Fruit fly (Drosophila melanogaster) whole organism, embryonic: ENCODE results near the gene Liprin-alpha.

Experiments used
- ATbp ChIP-seq: fragments of 200-800 bp; sonication (Bioruptor generic); optimal IDR thresholded peaks from 2 replicates; lab custom pipeline; 2017; ENCODE audit warnings: missing biosample characterization, mild to moderate bottlenecking, missing genetic modification characterization, missing genetic modification reagents
- Awh ChIP-seq: fragments of 200-800 bp; sonication (Bioruptor generic); IDR thresholded peaks from 2 replicates; pipeline ENCODE4, ENCODE4 v1.3.6; 2022; ENCODE audit warnings: missing biosample characterization, missing genetic modification characterization
- Bteb2 ChIP-seq: fragments of 200-800 bp; sonication (Bioruptor generic); optimal IDR thresholded peaks from 2 replicates; lab custom pipeline; 2016; ENCODE audit warnings: missing biosample characterization, missing genetic modification characterization
- CG10543 ChIP-seq: fragments of 200-800 bp; sonication (Bioruptor generic); optimal IDR thresholded peaks from 3 replicates; lab custom pipeline; 2017; ENCODE audit warnings: missing biosample characterization, mild to moderate bottlenecking, missing genetic modification characterization, moderate library complexity
- CG11398 ChIP-seq: fragments of 200-800 bp; sonication (Bioruptor generic); optimal IDR thresholded peaks from 2 replicates; lab custom pipeline; 2016; ENCODE audit warnings: missing biosample characterization, missing genetic modification characterization
- CG1529 ChIP-seq: fragments of 200-800 bp; sonication (Bioruptor generic); optimal IDR thresholded peaks from 3 replicates; lab custom pipeline; 2018; ENCODE audit warnings: missing biosample characterization, missing genetic modification characterization
- CG15479 ChIP-seq: fragments of 200-800 bp; sonication (Bioruptor generic); optimal IDR thresholded peaks from 3 replicates; lab custom pipeline; 2019; ENCODE audit warnings: missing biosample characterization, mild to moderate bottlenecking, missing genetic modification characterization, moderate library complexity
- CG15514 ChIP-seq: fragments of 200-800 bp; sonication (Bioruptor generic); optimal IDR thresholded peaks from 3 replicates; lab custom pipeline; 2017; ENCODE audit warnings: missing biosample characterization, missing genetic modification characterization, mild to moderate bottlenecking, moderate library complexity, missing genetic modification reagents
- CG30431 ChIP-seq: fragments of 200-800 bp; sonication (Bioruptor generic); optimal IDR thresholded peaks from 2 replicates; lab custom pipeline; 2017; ENCODE audit warnings: missing biosample characterization, missing genetic modification characterization
- CG3065 ChIP-seq: fragments of 200-800 bp; sonication (Bioruptor generic); optimal IDR thresholded peaks from 2 replicates; lab custom pipeline; 2016; ENCODE audit warnings: missing biosample characterization, missing genetic modification characterization
- CG42726 ChIP-seq: fragments of 200-800 bp; sonication (Bioruptor generic); IDR thresholded peaks from 2 replicates; pipeline ENCODE4 v1.3.6; 2022; ENCODE audit warnings: missing biosample characterization, missing genetic modification characterization; ENCODE audit not compliant: partially characterized antibody
- CG4617 ChIP-seq: fragments of 200-800 bp; sonication (Bioruptor generic); optimal IDR thresholded peaks from 3 replicates; lab custom pipeline; 2016; ENCODE audit warnings: missing biosample characterization, missing genetic modification characterization, borderline replicate concordance
- CG6254 ChIP-seq: fragments of 200-800 bp; sonication (Bioruptor generic); optimal IDR thresholded peaks from 3 replicates; lab custom pipeline; 2017; ENCODE audit warnings: mild to moderate bottlenecking, missing biosample characterization, missing genetic modification reagents, missing genetic modification characterization
- CG7357 ChIP-seq: fragments of 200-800 bp; sonication (Bioruptor generic); IDR thresholded peaks from 3 replicates; pipeline ENCODE4 v1.3.6; 2022; ENCODE audit warnings: missing biosample characterization, missing genetic modification characterization
- CG7963 ChIP-seq: fragments of 200-800 bp; sonication (Bioruptor generic); IDR thresholded peaks from 3 replicates; pipeline ENCODE4 v1.3.6; 2022; ENCODE audit warnings: missing biosample characterization, missing genetic modification characterization; ENCODE audit not compliant: partially characterized antibody
- CG7987 ChIP-seq: fragments of 200-800 bp; sonication (Bioruptor generic); optimal IDR thresholded peaks from 2 replicates; lab custom pipeline; 2018; ENCODE audit warnings: missing biosample characterization, mild to moderate bottlenecking, missing genetic modification characterization, moderate library complexity
- CG8388 ChIP-seq: fragments of 200-800 bp; sonication (Bioruptor generic); optimal IDR thresholded peaks from 2 replicates; lab custom pipeline; 2019; ENCODE audit warnings: missing biosample characterization, mild to moderate bottlenecking, missing genetic modification characterization, moderate library complexity
- CG8478 ChIP-seq: fragments of >200 bp; optimal IDR thresholded peaks from 2 replicates; lab custom pipeline; 2018
- CG9797 ChIP-seq: fragments of 200-800 bp; sonication (Bioruptor generic); optimal IDR thresholded peaks from 3 replicates; lab custom pipeline; 2018; ENCODE audit warnings: missing biosample characterization, mild to moderate bottlenecking, missing genetic modification characterization
- Doc2 ChIP-seq: fragments of 200-800 bp; sonication (Bioruptor generic); IDR thresholded peaks from 2 replicates; pipeline ENCODE4 v1.3.6; 2022; ENCODE audit warnings: missing biosample characterization, missing genetic modification characterization
- GATAe ChIP-seq: fragments of 200-800 bp; sonication (Bioruptor generic); conservative IDR thresholded peaks from 2 replicates; pipeline ENCODE4 v1.3.6; 2022; ENCODE audit warnings: missing biosample characterization, missing genetic modification characterization
- HmgZ ChIP-seq: fragments of 200-800 bp; sonication (Bioruptor generic); optimal IDR thresholded peaks from 2 replicates; lab custom pipeline; 2018; ENCODE audit warnings: missing biosample characterization, mild to moderate bottlenecking, missing genetic modification characterization
- Hr78 ChIP-seq, 2 experiments: fragments of 200-800 bp in 1 of 2; fragments of >200 bp in 1 of 2; sonication (Bioruptor generic) in 1 of 2; optimal IDR thresholded peaks; 2 replicates each; lab custom pipeline; 2017 to 2019; ENCODE audit warnings: missing biosample characterization in 2 of 2, missing genetic modification characterization in 2 of 2, mild to moderate bottlenecking in 1 of 2, moderate library complexity in 1 of 2
- MESR4 ChIP-seq: fragments of 200-800 bp; sonication (Bioruptor generic); optimal IDR thresholded peaks from 2 replicates; lab custom pipeline; 2018; ENCODE audit warnings: missing biosample characterization, mild to moderate bottlenecking, missing genetic modification characterization, moderate library complexity
- NFAT ChIP-seq: fragments of 200-800 bp; sonication (Bioruptor generic); IDR thresholded peaks from 2 replicates; pipeline ENCODE4 v1.3.6; 2022; ENCODE audit warnings: missing biosample characterization, missing genetic modification characterization
- Opbp ChIP-seq: fragments of 200-800 bp; sonication (Bioruptor generic); IDR thresholded peaks from 3 replicates; pipeline ENCODE4 v1.3.6; 2022; ENCODE audit warnings: missing biosample characterization, missing genetic modification characterization; ENCODE audit not compliant: partially characterized antibody
- Sin3A ChIP-seq: fragments of >200 bp; optimal IDR thresholded peaks from 2 replicates; lab custom pipeline; 2018
- Sox100B ChIP-seq: fragments of 200-800 bp; sonication (Bioruptor generic); optimal IDR thresholded peaks from 3 replicates; lab custom pipeline; 2018; ENCODE audit warnings: missing biosample characterization, mild to moderate bottlenecking, missing genetic modification characterization
- bbx ChIP-seq: fragments of 200-800 bp; sonication (Bioruptor generic); IDR thresholded peaks from 2 replicates; pipeline ENCODE4 v1.3.6; 2022; ENCODE audit warnings: missing biosample characterization, missing genetic modification characterization; ENCODE audit not compliant: partially characterized antibody
- cato ChIP-seq: fragments of 200-800 bp; sonication (Bioruptor generic); optimal IDR thresholded peaks from 2 replicates; lab custom pipeline; 2016; ENCODE audit warnings: missing biosample characterization, missing genetic modification characterization, borderline replicate concordance
- chinmo ChIP-seq: fragments of 200-800 bp; sonication (Bioruptor generic); IDR thresholded peaks from 4 replicates; pipeline ENCODE4 v1.3.6; 2022; ENCODE audit warnings: missing biosample characterization, missing genetic modification characterization; ENCODE audit not compliant: partially characterized antibody
- chm ChIP-seq: fragments of 200-800 bp; sonication (Bioruptor generic); IDR thresholded peaks from 2 replicates; pipeline ENCODE4 v1.3.6; 2022; ENCODE audit warnings: missing biosample characterization, missing genetic modification characterization
- ci ChIP-seq: fragments of 200-800 bp; sonication (Bioruptor generic); IDR thresholded peaks from 3 replicates; pipeline ENCODE4 v1.3.6; 2022; ENCODE audit warnings: missing biosample characterization, missing genetic modification characterization
- disco-r ChIP-seq: fragments of 200-800 bp; sonication (Bioruptor generic); optimal IDR thresholded peaks from 2 replicates; lab custom pipeline; 2016; ENCODE audit warnings: missing biosample characterization, missing genetic modification characterization
- eve ChIP-seq, 2 experiments: fragments of >200 bp; optimal IDR thresholded peaks; 2 replicates each; lab custom pipeline; 2017; ENCODE audit warnings: missing biosample characterization in 2 of 2, missing genetic modification characterization in 2 of 2
- gfzf ChIP-seq: fragments of 200-800 bp; sonication (Bioruptor generic); optimal IDR thresholded peaks from 2 replicates; lab custom pipeline; 2016; ENCODE audit warnings: missing biosample characterization, mild to moderate bottlenecking, missing genetic modification characterization, moderate library complexity
- gt ChIP-seq: fragments of 200-800 bp; sonication (Bioruptor generic); IDR thresholded peaks from 2 replicates; pipeline ENCODE4 v1.3.6; 2022; ENCODE audit warnings: missing biosample characterization, missing genetic modification characterization
- insv ChIP-seq, 2 experiments: fragments of 200-800 bp; sonication (Bioruptor generic); optimal IDR thresholded peaks; 3 replicates each; lab custom pipeline; 2016 to 2018; ENCODE audit warnings: missing biosample characterization in 2 of 2, missing genetic modification characterization in 2 of 2
- lola ChIP-seq, 3 experiments: fragments of >200 bp in 2 of 3; fragments of 200-800 bp in 1 of 3; sonication (Bioruptor generic) in 1 of 3; optimal IDR thresholded peaks; 2 replicates each; lab custom pipeline; 2017 to 2019; ENCODE audit warnings: missing biosample characterization in 3 of 3, missing genetic modification characterization in 3 of 3, mild to moderate bottlenecking in 1 of 3, moderate library complexity in 1 of 3
- p53 ChIP-seq: fragments of 200-800 bp; sonication (Bioruptor generic); optimal IDR thresholded peaks from 2 replicates; lab custom pipeline; 2016; ENCODE audit warnings: missing biosample characterization, missing genetic modification characterization
- phol ChIP-seq: fragments of 200-800 bp; sonication (Bioruptor generic); optimal IDR thresholded peaks from 3 replicates; lab custom pipeline; 2018; ENCODE audit warnings: missing biosample characterization, mild to moderate bottlenecking, missing genetic modification characterization, moderate library complexity
- pzg ChIP-seq: fragments of 200-800 bp; sonication (Bioruptor generic); optimal IDR thresholded peaks from 3 replicates; lab custom pipeline; 2018; ENCODE audit warnings: missing biosample characterization, mild to moderate bottlenecking, missing genetic modification characterization, moderate library complexity
- sd ChIP-seq: fragments of 200-800 bp; sonication (Bioruptor generic); optimal IDR thresholded peaks from 3 replicates; lab custom pipeline; 2018; ENCODE audit warnings: missing biosample characterization, mild to moderate bottlenecking, missing genetic modification characterization, moderate library complexity
- sens ChIP-seq: fragments of 200-800 bp; sonication (Bioruptor generic); peaks from one replicate; lab custom pipeline; 2016; ENCODE audit warnings: missing biosample characterization, missing genetic modification characterization
- stc ChIP-seq: fragments of 200-800 bp; sonication (Bioruptor generic); IDR thresholded peaks from 2 replicates; pipeline ENCODE4 v1.3.6; 2022; ENCODE audit warnings: missing biosample characterization, missing genetic modification characterization
- tap ChIP-seq: fragments of 200-800 bp; optimal IDR thresholded peaks from 3 replicates; lab custom pipeline; 2019; ENCODE audit warnings: missing biosample characterization, mild to moderate bottlenecking, missing genetic modification characterization, moderate library complexity
- wor ChIP-seq: fragments of 200-800 bp; sonication (Bioruptor generic); IDR thresholded peaks from 2 replicates; pipeline ENCODE4 v1.3.6; 2022; ENCODE audit warnings: missing biosample characterization, missing genetic modification characterization
- zen ChIP-seq: fragments of 200-800 bp; sonication (Bioruptor generic); optimal IDR thresholded peaks from 3 replicates; lab custom pipeline; 2018; ENCODE audit warnings: missing biosample characterization, mild to moderate bottlenecking, missing genetic modification characterization, moderate library complexity

The Liprin-alpha gene

dm6 chr2L:6723750-6724503, at the start of gene Liprin-alpha:
Liprin-alpha (plus strand) TSS chr2L:6723903.
- TF ChIP-seq sd (peak; percentile 99), CG3065 (GFP tag; lab: Kevin White, UChicago) (no peak), NFAT (GFP tag; lab: Robert Waterston, UW) (no peak), CG8388 (GFP tag; lab: Kevin White, UChicago) (no peak), CG15479 (GFP tag; lab: Kevin White, UChicago) (peak; percentile 82), cato (GFP tag; lab: Kevin White, UChicago) (no peak), gt (no peak), ci (GFP tag; lab: Robert Waterston, UW) (no peak), phol (tag; lab: Kevin White, UChicago) (peak; percentile 2), CG4617 (GFP tag; lab: Kevin White, UChicago) (peak; percentile 80), CG7987 (GFP tag; lab: Kevin White, UChicago) (no peak), disco-r (GFP tag; lab: Kevin White, UChicago) (no peak), CG11398 (GFP tag; lab: Kevin White, UChicago) (no peak), MESR4 (GFP tag; lab: Kevin White, UChicago) (peak; percentile 79), sens (peak; percentile 43), Sin3A (lab: Kevin White, UChicago) (peak; percentile 41), pzg (peak; percentile 36), Bteb2 (GFP tag; lab: Kevin White, UChicago) (no peak), ATbp (GFP tag; lab: Kevin White, UChicago) (no peak), CG7963 (GFP tag; lab: Robert Waterston, UW) (0 out of 3 replicates have a peak, but pooled peaks have one; percentile 4), Opbp (GFP tag; lab: Robert Waterston, UW) (peak; percentile 29; the same call in 1 of the 3 replicates), HmgZ (tag; lab: Kevin White, UChicago) (peak; percentile 29), Sox100B (GFP tag; lab: Kevin White, UChicago) (no peak), Awh (GFP tag; lab: Robert Waterston, UW) (0 out of 2 replicates have a peak, but pooled peaks have one; percentile 37), GATAe (GFP tag; lab: Robert Waterston, UW) (peak; percentile 80), bbx (GFP tag; lab: Robert Waterston, UW) (peak; percentile 44; the same call in 1 of the 2 replicates), stc (GFP tag; lab: Robert Waterston, UW) (no peak), CG42726 (GFP tag; lab: Robert Waterston, UW) (0 out of 2 replicates have a peak, but pooled peaks have one; percentile 5), gfzf (peak; percentile 79), CG1529 (GFP tag; lab: Kevin White, UChicago) (peak; percentile 87), lola (GFP tag; optimal IDR thresholded peaks at IDR 0.05; lab: Kevin White, UChicago) (peak in 1 of 3 experiments; percentile 66), zen (tag; lab: Kevin White, UChicago) (peak; percentile 16), p53 (GFP tag; lab: Kevin White, UChicago) (no peak), CG15514 (GFP tag; lab: Kevin White, UChicago) (no peak), tap (tag; lab: Kevin White, UChicago) (no peak), CG6254 (GFP tag; lab: Kevin White, UChicago) (no peak), CG9797 (GFP tag; lab: Kevin White, UChicago) (peak; percentile 51), CG7357 (no peak), eve (GFP tag; optimal IDR thresholded peaks at IDR 0.05; lab: Kevin White, UChicago) (no peak), chinmo (GFP tag; lab: Robert Waterston, UW) (peak; percentile 89), Hr78 (GFP tag; optimal IDR thresholded peaks at IDR 0.05; lab: Kevin White, UChicago) (peak in 1 of 2 experiments; percentile 57), CG8478 (lab: Kevin White, UChicago) (peak; percentile 88), Doc2 (GFP tag; lab: Robert Waterston, UW) (no peak), CG30431 (GFP tag; lab: Kevin White, UChicago) (no peak), insv (GFP tag; optimal IDR thresholded peaks at IDR 0.05; lab: Kevin White, UChicago) (peak; percentile 14 to 92), chm (peak; percentile 56; the same call in 1 of the 2 replicates), CG10543 (GFP tag; lab: Kevin White, UChicago) (peak; percentile 25), wor (GFP tag; lab: Robert Waterston, UW) (no peak)
